Worm (Caenorhabditis elegans) whole organism, late embryonic: Measurements from ENCODE around the gene Y45F3A.4.

Source experiments
- C08G9.2 ChIP-seq: sonication (generic microtip); optimal IDR thresholded peaks from 2 replicates; lab custom pipeline; 2016; ENCODE audit warnings: mild to moderate bottlenecking, missing genetic modification characterization, moderate library complexity, missing compliant biosample characterization
- T23F11.4 ChIP-seq: fragments of 200-800 bp; sonication (Bioruptor generic); optimal IDR thresholded peaks from 2 replicates; lab custom pipeline; 2018; ENCODE audit warnings: mild to moderate bottlenecking, missing genetic modification characterization, missing compliant biosample characterization
- Y22D7AL.16 ChIP-seq: sonication (generic microtip); optimal IDR thresholded peaks from 2 replicates; lab custom pipeline; 2016; ENCODE audit warnings: missing genetic modification characterization, missing compliant biosample characterization
- ama-1 ChIP-seq: fragments of 150-350 bp; optimal IDR thresholded peaks from 2 replicates; lab custom pipeline; 2014
- ceh-14 ChIP-seq: sonication (generic microtip); optimal IDR thresholded peaks from 2 replicates; lab custom pipeline; 2016; ENCODE audit warnings: missing genotype, missing genetic modification characterization, missing compliant biosample characterization
- ceh-19 ChIP-seq: fragments of 200-800 bp; sonication (Bioruptor generic); optimal IDR thresholded peaks from 2 replicates; lab custom pipeline; 2018; ENCODE audit warnings: mild to moderate bottlenecking, missing genetic modification characterization, missing compliant biosample characterization
- ceh-2 ChIP-seq: sonication (generic microtip); optimal IDR thresholded peaks from 2 replicates; lab custom pipeline; 2016; ENCODE audit warnings: missing genotype, missing genetic modification characterization, missing compliant biosample characterization
- ceh-22 ChIP-seq: sonication (generic microtip); optimal IDR thresholded peaks from 2 replicates; lab custom pipeline; 2017; ENCODE audit warnings: missing biosample characterization, missing genetic modification characterization
- ceh-24 ChIP-seq: sonication (generic microtip); optimal IDR thresholded peaks from 2 replicates; lab custom pipeline; 2016; ENCODE audit warnings: mild to moderate bottlenecking, missing genetic modification characterization, missing compliant biosample characterization
- ceh-34 ChIP-seq: sonication (generic microtip); optimal IDR thresholded peaks from 2 replicates; lab custom pipeline; 2016; ENCODE audit warnings: mild to moderate bottlenecking, missing genetic modification characterization, missing compliant biosample characterization
- ceh-45 ChIP-seq: fragments of 200-800 bp; sonication (Bioruptor generic); IDR thresholded peaks from 2 replicates; pipeline ENCODE4 v1.3.6; 2022; ENCODE audit warnings: missing genetic modification reagents, missing genetic modification characterization, missing compliant biosample characterization
- ceh-48 ChIP-seq: sonication (generic microtip); optimal IDR thresholded peaks from 2 replicates; lab custom pipeline; 2016; ENCODE audit warnings: missing genetic modification characterization, inconsistent platforms, missing compliant biosample characterization
- che-1 ChIP-seq: sonication (generic microtip); optimal IDR thresholded peaks from 2 replicates; lab custom pipeline; 2016; ENCODE audit warnings: mild to moderate bottlenecking, missing genetic modification characterization, missing compliant biosample characterization
- elt-4 ChIP-seq: sonication (generic microtip); optimal IDR thresholded peaks from 2 replicates; lab custom pipeline; 2016; ENCODE audit warnings: missing genetic modification characterization, missing compliant biosample characterization
- ets-4 ChIP-seq: sonication (generic microtip); optimal IDR thresholded peaks from 2 replicates; lab custom pipeline; 2016; ENCODE audit warnings: missing genetic modification characterization, missing compliant biosample characterization
- eyg-1 ChIP-seq: sonication (generic microtip); optimal IDR thresholded peaks from 2 replicates; lab custom pipeline; 2016; ENCODE audit warnings: missing genotype, missing genetic modification characterization, missing compliant biosample characterization
- fkh-10 ChIP-seq: fragments of 150-350 bp; optimal IDR thresholded peaks from 2 replicates; lab custom pipeline; 2014; ENCODE audit warnings: missing biosample characterization, missing genetic modification reagents, missing genetic modification characterization
- gmeb-2 ChIP-seq: sonication (generic microtip); optimal IDR thresholded peaks from 2 replicates; lab custom pipeline; 2016; ENCODE audit warnings: missing genetic modification characterization, inconsistent platforms, missing compliant biosample characterization
- hlh-30 ChIP-seq: sonication (generic microtip); optimal IDR thresholded peaks from 2 replicates; lab custom pipeline; 2017; ENCODE audit warnings: antibody characterized with exemption, missing genetic modification characterization, missing compliant biosample characterization; ENCODE audit not compliant: insufficient read depth
- hlh-6 ChIP-seq: sonication (generic microtip); optimal IDR thresholded peaks from 2 replicates; lab custom pipeline; 2016; ENCODE audit warnings: missing genotype, missing genetic modification characterization, missing compliant biosample characterization
- hlh-8 ChIP-seq: sonication (generic microtip); optimal IDR thresholded peaks from 2 replicates; lab custom pipeline; 2016; ENCODE audit warnings: missing genotype, missing genetic modification characterization, missing compliant biosample characterization
- lim-6 ChIP-seq: sonication (generic microtip); optimal IDR thresholded peaks from 2 replicates; lab custom pipeline; 2016; ENCODE audit warnings: missing genetic modification characterization, missing compliant biosample characterization
- madf-2 ChIP-seq: sonication (generic microtip); optimal IDR thresholded peaks from 2 replicates; lab custom pipeline; 2017; ENCODE audit warnings: missing genetic modification characterization, missing compliant biosample characterization
- nhr-232 ChIP-seq: sonication (generic microtip); optimal IDR thresholded peaks from 2 replicates; lab custom pipeline; 2016; ENCODE audit warnings: missing genetic modification characterization, missing compliant biosample characterization
- pag-3 ChIP-seq: sonication (generic microtip); optimal IDR thresholded peaks from 2 replicates; lab custom pipeline; 2016; ENCODE audit warnings: missing compliant biosample characterization, missing genetic modification characterization, borderline replicate concordance
- pax-1 ChIP-seq: fragments of 150-350 bp; optimal IDR thresholded peaks from 2 replicates; lab custom pipeline; 2014; ENCODE audit warnings: missing biosample characterization, missing genetic modification characterization
- pha-2 ChIP-seq: sonication (generic microtip); optimal IDR thresholded peaks from 2 replicates; lab custom pipeline; 2017; ENCODE audit warnings: mild to moderate bottlenecking, missing genetic modification characterization, missing compliant biosample characterization
- pha-4 ChIP-seq: fragments of 150-350 bp; optimal IDR thresholded peaks from 2 replicates; lab custom pipeline; 2018; ENCODE audit warnings: missing biosample characterization, missing genetic modification reagents, missing genetic modification characterization
- rnt-1 ChIP-seq: sonication (generic microtip); optimal IDR thresholded peaks from 2 replicates; lab custom pipeline; 2016; ENCODE audit warnings: missing genetic modification characterization, missing compliant biosample characterization
- tbx-2 ChIP-seq: sonication (generic microtip); optimal IDR thresholded peaks from 2 replicates; lab custom pipeline; 2016; ENCODE audit warnings: missing genetic modification characterization, missing compliant biosample characterization
- tbx-7 ChIP-seq: sonication (generic microtip); optimal IDR thresholded peaks from 2 replicates; lab custom pipeline; 2016; ENCODE audit warnings: missing genotype, missing genetic modification characterization, missing compliant biosample characterization
- unc-3 ChIP-seq, 2 experiments: fragments of 200-800 bp in 1 of 2; sonication (Bioruptor generic) in 1 of 2; sonication (generic microtip) in 1 of 2; conservative IDR thresholded peaks in 1 of 2; optimal IDR thresholded peaks in 1 of 2; 2 replicates each; pipeline versions ENCODE4 v1.3.6 to Lab custom; 2016 to 2022; ENCODE audit warnings: missing compliant biosample characterization in 2 of 2, missing genetic modification characterization in 2 of 2, missing genetic modification reagents in 1 of 2
- unc-42 ChIP-seq: sonication (generic microtip); optimal IDR thresholded peaks from 2 replicates; lab custom pipeline; 2016; ENCODE audit warnings: missing genotype, missing genetic modification characterization, missing compliant biosample characterization
- ztf-16 ChIP-seq: sonication (generic microtip); optimal IDR thresholded peaks from 2 replicates; lab custom pipeline; 2017; ENCODE audit warnings: missing genetic modification characterization, missing compliant biosample characterization

Gene Y45F3A.4

DNA sequence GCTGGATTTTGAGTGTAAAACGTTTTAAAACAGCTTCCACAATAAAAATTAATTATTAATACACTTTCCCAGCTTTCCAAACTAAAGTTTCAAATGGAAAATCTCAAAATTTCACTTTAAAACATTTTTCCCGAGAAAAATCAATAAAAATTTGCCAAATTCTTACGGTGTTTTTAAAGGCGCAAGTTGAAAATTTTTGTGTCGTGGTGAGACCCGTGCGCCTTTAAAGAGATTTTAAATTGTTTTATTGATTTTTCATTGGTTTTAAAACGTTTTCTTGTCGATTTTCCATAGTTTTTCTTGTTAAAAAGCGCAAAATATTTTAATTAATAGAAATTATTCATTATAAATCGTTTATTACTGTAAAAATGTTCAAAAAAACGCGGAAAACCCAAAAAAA lies 13.3 kb downstream of the Y45F3A.4 start, which contains the start of gene Y45F3A.1:
TSS of gene Y45F3A.1 (minus strand) at position 12 of the 400 bp plus-strand sequence.
- no peak for TF ChIP-seq rnt-1 (tag; lab: Kevin White, UChicago)
- TF ChIP-seq pha-4 (tag; lab: Kevin White, UChicago), result no peak
- no peak for TF ChIP-seq unc-42 (tag; lab: Kevin White, UChicago)
- TF ChIP-seq C08G9.2 (tag; lab: Kevin White, UChicago), result no peak
- TF ChIP-seq ceh-19, result no peak
- TF ChIP-seq lim-6, result no peak
- TF ChIP-seq che-1, result no peak
- no peak for TF ChIP-seq T23F11.4 (GFP tag; lab: Kevin White, UChicago)
- TF ChIP-seq ceh-48, result no peak
- TF ChIP-seq hlh-6 (tag; lab: Kevin White, UChicago), result no peak
- TF ChIP-seq eyg-1, result no peak

ce11 chrIII:10560296-10560695 lies 14.9 kb downstream of the Y45F3A.4 start, which contains the start of gene rab-30:
TSS of gene rab-30 (plus strand) at chrIII:10560596.
- TF ChIP-seq ceh-22 (tag; lab: Kevin White, UChicago) (no peak), che-1 (no peak), rnt-1 (tag; lab: Kevin White, UChicago) (no peak), pha-2 (tag; lab: Kevin White, UChicago) (no peak), C08G9.2 (tag; lab: Kevin White, UChicago) (no peak), unc-42 (tag; lab: Kevin White, UChicago) (no peak), lim-6 (no peak), eyg-1 (no peak), nhr-232 (tag; lab: Kevin White, UChicago) (no peak), ceh-48 (no peak), pha-4 (tag; lab: Kevin White, UChicago) (no peak), hlh-8 (tag; lab: Kevin White, UChicago) (no peak), ceh-24 (tag; lab: Kevin White, UChicago) (no peak), ceh-2 (tag; lab: Kevin White, UChicago) (no peak), pax-1 (tag; lab: Kevin White, UChicago) (no peak), ztf-16 (tag; lab: Kevin White, UChicago) (no peak), gmeb-2 (tag; lab: Kevin White, UChicago) (no peak), hlh-6 (tag; lab: Kevin White, UChicago) (no peak), ceh-34 (tag; lab: Kevin White, UChicago) (no peak), tbx-7 (tag; lab: Kevin White, UChicago) (no peak)

ce11 chrIII:10557910-10558309 lies 17.3 kb downstream of the Y45F3A.4 start, which contains the start of gene T21C12.4:
TSS of gene T21C12.4 (minus strand) at chrIII:10558010.
- TF ChIP-seq hlh-6 (tag; lab: Kevin White, UChicago) (no peak), unc-3 (GFP tag; conservative IDR thresholded peaks at IDR 0.05; lab: Robert Waterston, UW) (no peak), unc-3 (tag; optimal IDR thresholded peaks at IDR 0.05; lab: Kevin White, UChicago) (no peak), hlh-8 (tag; lab: Kevin White, UChicago) (no peak), pag-3 (tag; lab: Kevin White, UChicago) (no peak), ceh-34 (tag; lab: Kevin White, UChicago) (no peak), pax-1 (tag; lab: Kevin White, UChicago) (no peak), ceh-22 (tag; lab: Kevin White, UChicago) (no peak)

- TF ChIP-seq fkh-10 (GFP tag; lab: Kevin White, UChicago) (no peak), ceh-45 (no peak), tbx-7 (tag; lab: Kevin White, UChicago) (no peak), tbx-2 (tag; lab: Kevin White, UChicago) (no peak), ceh-14 (tag; lab: Kevin White, UChicago) (no peak), ceh-2 (tag; lab: Kevin White, UChicago) (no peak), elt-4 (tag; lab: Kevin White, UChicago) (no peak), hlh-30 (no peak), ets-4 (tag; lab: Kevin White, UChicago) (no peak), madf-2 (tag; lab: Kevin White, UChicago) (no peak), gmeb-2 (tag; lab: Kevin White, UChicago) (no peak), ama-1 (lab: Kevin White, UChicago) (no peak), ceh-34 (tag; lab: Kevin White, UChicago) (no peak), Y22D7AL.16 (tag; lab: Kevin White, UChicago) (no peak)
- TF ChIP-seq, all 69 proteins: peak for 0
Measured at ce11 chrIII:10552929-10553328, 22.3 kb downstream of the Y45F3A.4 start, which contains the start of gene T21C12.8. TSS of gene T21C12.8 (minus strand) at chrIII:10553029.
